Fruit fly (Drosophila melanogaster): ENCODE measurements around the gene dl.

DNA sequence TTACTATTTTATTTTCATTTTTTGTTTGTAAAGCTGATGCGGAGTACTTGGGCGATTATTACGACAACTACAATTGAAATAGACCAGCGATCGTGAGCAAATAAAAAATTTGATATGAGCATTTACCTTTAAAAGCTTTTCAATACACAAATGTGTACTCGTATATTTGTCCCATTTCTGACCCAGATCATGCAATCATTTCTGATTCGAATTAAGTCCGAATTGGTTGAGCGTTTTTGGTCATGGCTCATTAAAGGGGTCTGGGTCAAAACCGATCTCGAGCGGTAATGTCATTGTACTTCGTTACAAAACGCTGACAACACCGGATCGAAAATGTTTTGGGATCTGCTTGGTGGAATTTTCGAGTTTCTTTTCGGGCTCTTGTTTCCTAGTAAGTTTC lies 36.1 kb upstream of the dl start, which contains the start of gene CG43220:
- TF ChIP-seq psq (optimal IDR thresholded peaks at IDR 0.05), result no peak
- TF ChIP-seq usp (GFP tag; optimal IDR thresholded peaks at IDR 0.05), result no peak

Measured in whole organism.